Fruit fly (Drosophila melanogaster) whole organism, adult: Measurements from ENCODE around the gene aru.

Experiments used
- CG5204 ChIP-seq: fragments of 200-800 bp; sonication (Bioruptor generic); optimal IDR thresholded peaks from 2 replicates; lab custom pipeline; 2016; ENCODE audit warnings: missing biosample characterization, missing genetic modification characterization
- CG7101 ChIP-seq: fragments of 200-800 bp; sonication (Bioruptor generic); optimal IDR thresholded peaks from 2 replicates; lab custom pipeline; 2018; ENCODE audit warnings: missing biosample characterization, mild to moderate bottlenecking, missing genetic modification characterization, moderate library complexity
- Clk ChIP-seq: fragments of 200-800 bp; sonication (Bioruptor generic); optimal IDR thresholded peaks from 2 replicates; lab custom pipeline; 2017; ENCODE audit warnings: missing biosample characterization, missing genetic modification characterization
- cic ChIP-seq: fragments of 200-800 bp; sonication (Bioruptor generic); optimal IDR thresholded peaks from 2 replicates; lab custom pipeline; 2017; ENCODE audit warnings: missing biosample characterization, mild to moderate bottlenecking, missing genetic modification characterization, moderate library complexity
- kay ChIP-seq: fragments of 200-800 bp; sonication (Bioruptor generic); peaks from one replicate; lab custom pipeline; 2016; ENCODE audit warnings: missing biosample characterization, missing genetic modification characterization, borderline replicate concordance
- ovo ChIP-seq: fragments of 200-800 bp; sonication (Bioruptor generic); optimal IDR thresholded peaks from 2 replicates; lab custom pipeline; 2016; ENCODE audit warnings: missing biosample characterization, missing genetic modification characterization
- pad ChIP-seq: fragments of 200-800 bp; sonication (Bioruptor generic); optimal IDR thresholded peaks from 3 replicates; lab custom pipeline; 2017; ENCODE audit warnings: missing biosample characterization, missing genetic modification characterization, mild to moderate bottlenecking, moderate library complexity, missing genetic modification reagents

DNA sequence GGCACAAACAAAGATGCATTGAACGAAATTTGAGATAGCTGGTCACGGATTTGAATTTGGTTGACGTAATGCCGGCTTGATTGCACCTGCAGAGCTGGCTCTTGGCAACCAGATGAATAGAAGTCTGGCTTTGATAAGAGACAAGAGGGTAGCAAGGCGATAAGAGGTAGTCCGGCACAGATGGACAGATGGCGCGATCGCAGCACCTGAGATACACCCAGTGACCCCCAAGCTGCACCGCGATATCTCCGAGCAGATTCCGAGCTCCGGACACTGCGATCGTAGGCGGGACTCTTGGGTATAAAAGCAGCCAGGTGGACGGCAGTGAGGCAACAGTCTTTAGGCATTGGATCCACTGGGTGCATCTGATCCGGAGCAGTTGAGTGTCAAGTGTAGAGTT is 30.2 kb upstream of the aru start, which contains the start of gene Lsp1beta:
- TF ChIP-seq pad (no peak), cic (no peak), CG5204 (GFP tag; lab: Kevin White, UChicago) (no peak), CG7101 (no peak), kay (GFP tag; lab: Kevin White, UChicago) (no peak), ovo (GFP tag; lab: Kevin White, UChicago) (no peak), Clk (no peak)
